Fruit fly (Drosophila melanogaster) whole organism, embryonic: Measurements from ENCODE around the gene Gfat2.

Experiments
- CG10209 ChIP-seq: fragments of 200-800 bp; sonication (Bioruptor generic); optimal IDR thresholded peaks from 3 replicates; lab custom pipeline; 2017; ENCODE audit warnings: missing biosample characterization, mild to moderate bottlenecking, missing genetic modification characterization, missing genetic modification reagents
- CG10431 ChIP-seq: fragments of 200-800 bp; sonication (Bioruptor generic); optimal IDR thresholded peaks from 3 replicates; lab custom pipeline; 2018; ENCODE audit warnings: missing biosample characterization, mild to moderate bottlenecking, missing genetic modification characterization
- CG11398 ChIP-seq: fragments of 200-800 bp; sonication (Bioruptor generic); optimal IDR thresholded peaks from 2 replicates; lab custom pipeline; 2016; ENCODE audit warnings: missing biosample characterization, missing genetic modification characterization
- CG11456 ChIP-seq: fragments of 200-800 bp; sonication (Bioruptor generic); IDR thresholded peaks from 3 replicates; pipeline ENCODE4 v1.3.6; 2022; ENCODE audit warnings: missing biosample characterization, missing genetic modification characterization
- CG12155 ChIP-seq: fragments of 200-800 bp; sonication (Bioruptor generic); optimal IDR thresholded peaks from 3 replicates; lab custom pipeline; 2016; ENCODE audit warnings: missing biosample characterization, missing genetic modification characterization
- CG12219 ChIP-seq: fragments of 200-800 bp; sonication (Bioruptor generic); optimal IDR thresholded peaks from 3 replicates; lab custom pipeline; 2018; ENCODE audit warnings: missing biosample characterization, mild to moderate bottlenecking, missing genetic modification characterization
- CG1529 ChIP-seq: fragments of 200-800 bp; sonication (Bioruptor generic); optimal IDR thresholded peaks from 3 replicates; lab custom pipeline; 2018; ENCODE audit warnings: missing biosample characterization, missing genetic modification characterization
- CG18599 ChIP-seq: fragments of 200-800 bp; sonication (Bioruptor generic); optimal IDR thresholded peaks from 3 replicates; lab custom pipeline; 2017; ENCODE audit warnings: missing biosample characterization, missing genetic modification characterization, mild to moderate bottlenecking, moderate library complexity, missing genetic modification reagents
- CG30020 ChIP-seq: fragments of 200-800 bp; optimal IDR thresholded peaks from 2 replicates; lab custom pipeline; 2019; ENCODE audit warnings: missing biosample characterization, mild to moderate bottlenecking, missing genetic modification characterization, moderate library complexity
- CG43689 ChIP-seq: fragments of 200-800 bp; sonication (Bioruptor generic); IDR thresholded peaks from 2 replicates; pipeline ENCODE4 v1.3.6; 2022; ENCODE audit warnings: missing biosample characterization, missing genetic modification characterization
- CG8290 ChIP-seq, 3 experiments: fragments of 200-800 bp; sonication (Bioruptor generic); optimal IDR thresholded peaks; 2 replicates each; lab custom pipeline; 2016 to 2019; ENCODE audit warnings: missing biosample characterization in 3 of 3, missing genetic modification characterization in 3 of 3, mild to moderate bottlenecking in 2 of 3, moderate library complexity in 1 of 3
- CG8765 ChIP-seq: fragments of 200-800 bp; sonication (Bioruptor generic); IDR thresholded peaks from 2 replicates; pipeline ENCODE4 v1.3.6; 2022; ENCODE audit warnings: missing biosample characterization, missing genetic modification characterization
- Camta ChIP-seq: fragments of 200-800 bp; sonication (Bioruptor generic); optimal IDR thresholded peaks from 2 replicates; lab custom pipeline; 2016; ENCODE audit warnings: missing biosample characterization, missing genetic modification characterization
- CrebB ChIP-seq: fragments of 200-800 bp; sonication (Bioruptor generic); optimal IDR thresholded peaks from 3 replicates; lab custom pipeline; 2018; ENCODE audit warnings: missing biosample characterization, mild to moderate bottlenecking, missing genetic modification characterization
- D19A ChIP-seq: fragments of 200-800 bp; optimal IDR thresholded peaks from 3 replicates; lab custom pipeline; 2019; ENCODE audit warnings: missing biosample characterization, mild to moderate bottlenecking, missing genetic modification characterization, moderate library complexity
- Dfd ChIP-seq, 2 experiments: fragments of >200 bp; optimal IDR thresholded peaks; 2 replicates each; lab custom pipeline; 2017; ENCODE audit warnings: missing biosample characterization in 2 of 2, missing genetic modification characterization in 2 of 2
- Doc3 ChIP-seq: fragments of 200-800 bp; sonication (Bioruptor generic); IDR thresholded peaks from 3 replicates; pipeline ENCODE4 v1.3.6; 2022; ENCODE audit warnings: missing biosample characterization, missing genetic modification characterization; ENCODE audit not compliant: partially characterized antibody
- ERR ChIP-seq: fragments of 200-800 bp; sonication (Bioruptor generic); optimal IDR thresholded peaks from 2 replicates; lab custom pipeline; 2016; ENCODE audit warnings: missing biosample characterization, missing genetic modification characterization
- Eip74EF ChIP-seq, 2 experiments: fragments of 200-800 bp in 1 of 2; fragments of >200 bp in 1 of 2; sonication (Bioruptor generic) in 1 of 2; optimal IDR thresholded peaks; 2 replicates each; lab custom pipeline; 2017 to 2019; ENCODE audit warnings: missing biosample characterization in 2 of 2, missing genetic modification characterization in 2 of 2, mild to moderate bottlenecking in 1 of 2, moderate library complexity in 1 of 2
- HmgZ ChIP-seq: fragments of 200-800 bp; sonication (Bioruptor generic); optimal IDR thresholded peaks from 2 replicates; lab custom pipeline; 2018; ENCODE audit warnings: missing biosample characterization, mild to moderate bottlenecking, missing genetic modification characterization
- Jarid2 ChIP-seq: fragments of 200-800 bp; sonication (Bioruptor generic); optimal IDR thresholded peaks from 3 replicates; lab custom pipeline; 2017; ENCODE audit warnings: mild to moderate bottlenecking, missing biosample characterization, missing genetic modification reagents, missing genetic modification characterization
- Mad ChIP-seq: fragments of 200-800 bp; sonication (Bioruptor generic); optimal IDR thresholded peaks from 2 replicates; lab custom pipeline; 2016; ENCODE audit warnings: missing biosample characterization, missing genetic modification characterization
- NC2α ChIP-seq: fragments of 200-800 bp; sonication (Bioruptor generic); optimal IDR thresholded peaks from 2 replicates; lab custom pipeline; 2016; ENCODE audit warnings: missing biosample characterization, missing genetic modification characterization
- PHDP ChIP-seq: fragments of 200-800 bp; sonication (Bioruptor generic); optimal IDR thresholded peaks from 3 replicates; lab custom pipeline; 2018; ENCODE audit warnings: missing biosample characterization, mild to moderate bottlenecking, missing genetic modification characterization, moderate library complexity
- Sox100B ChIP-seq: fragments of 200-800 bp; sonication (Bioruptor generic); optimal IDR thresholded peaks from 3 replicates; lab custom pipeline; 2018; ENCODE audit warnings: missing biosample characterization, mild to moderate bottlenecking, missing genetic modification characterization
- Trl ChIP-seq, 3 experiments: fragments of >200 bp in 2 of 3; fragments of 200-800 bp in 1 of 3; sonication (Bioruptor generic) in 1 of 3; optimal IDR thresholded peaks; 2 replicates in 1 of 3; 3 replicates in 2 of 3; lab custom pipeline; 2016 to 2017; ENCODE audit warnings: missing biosample characterization in 1 of 3, missing genetic modification characterization in 1 of 3
- abd-A ChIP-seq: fragments of 200-800 bp; sonication (Bioruptor generic); optimal IDR thresholded peaks from 3 replicates; lab custom pipeline; 2019; ENCODE audit warnings: missing biosample characterization, mild to moderate bottlenecking, missing genetic modification characterization, moderate library complexity
- bigmax ChIP-seq: fragments of 200-800 bp; sonication (Bioruptor generic); optimal IDR thresholded peaks from 2 replicates; lab custom pipeline; 2018; ENCODE audit warnings: missing biosample characterization, mild to moderate bottlenecking, missing genetic modification characterization
- caup ChIP-seq: fragments of 200-800 bp; sonication (Bioruptor generic); optimal IDR thresholded peaks from 3 replicates; lab custom pipeline; 2017; ENCODE audit warnings: missing biosample characterization, mild to moderate bottlenecking, missing genetic modification characterization, moderate library complexity; ENCODE audit not compliant: severe bottlenecking
- chn ChIP-seq: fragments of 200-800 bp; sonication (Bioruptor generic); optimal IDR thresholded peaks from 2 replicates; lab custom pipeline; 2016; ENCODE audit warnings: missing biosample characterization, missing genetic modification characterization
- exex ChIP-seq: fragments of 200-800 bp; sonication (Bioruptor generic); optimal IDR thresholded peaks from 4 replicates; lab custom pipeline; 2018; ENCODE audit warnings: missing biosample characterization, mild to moderate bottlenecking, missing genetic modification characterization, moderate library complexity
- eyg ChIP-seq: fragments of 200-800 bp; sonication (Bioruptor generic); optimal IDR thresholded peaks from 3 replicates; lab custom pipeline; 2016; ENCODE audit warnings: missing biosample characterization, missing genetic modification characterization
- gcm ChIP-seq: fragments of 200-800 bp; sonication (Bioruptor generic); optimal IDR thresholded peaks from 2 replicates; lab custom pipeline; 2019; ENCODE audit warnings: missing biosample characterization, mild to moderate bottlenecking, missing genetic modification characterization, moderate library complexity
- grau ChIP-seq: fragments of 200-800 bp; optimal IDR thresholded peaks from 3 replicates; lab custom pipeline; 2019; ENCODE audit warnings: missing biosample characterization, mild to moderate bottlenecking, missing genetic modification characterization, moderate library complexity
- gsb-n ChIP-seq: fragments of 200-800 bp; sonication (Bioruptor generic); optimal IDR thresholded peaks from 3 replicates; lab custom pipeline; 2018; ENCODE audit warnings: missing biosample characterization, mild to moderate bottlenecking, missing genetic modification characterization
- lbe ChIP-seq: fragments of 200-800 bp; sonication (Bioruptor generic); optimal IDR thresholded peaks from 2 replicates; lab custom pipeline; 2016; ENCODE audit warnings: missing biosample characterization, mild to moderate bottlenecking, missing genetic modification characterization
- mld ChIP-seq: fragments of 200-800 bp; sonication (Bioruptor generic); IDR thresholded peaks from 3 replicates; pipeline ENCODE4 v1.3.6; 2022; ENCODE audit warnings: missing biosample characterization, missing genetic modification characterization; ENCODE audit not compliant: partially characterized antibody
- pan ChIP-seq, 4 experiments: fragments of >200 bp in 3 of 4; fragments of 200-800 bp in 1 of 4; sonication (Bioruptor generic) in 1 of 4; optimal IDR thresholded peaks in 3 of 4; IDR thresholded peaks in 1 of 4; 2 replicates each; pipeline versions ENCODE4 v1.3.6 to Lab custom; 2017 to 2022; ENCODE audit warnings: missing biosample characterization in 2 of 4, missing genetic modification characterization in 2 of 4, mixed read lengths in 1 of 4
- prd ChIP-seq, 3 experiments: fragments of >200 bp in 2 of 3; fragments of 200-800 bp in 1 of 3; sonication (Bioruptor generic) in 1 of 3; optimal IDR thresholded peaks in 2 of 3; IDR thresholded peaks in 1 of 3; 2 replicates in 2 of 3; 3 replicates in 1 of 3; pipeline versions ENCODE4 v1.3.6 to Lab custom; 2017 to 2022; ENCODE audit warnings: missing biosample characterization in 1 of 3, missing genetic modification characterization in 1 of 3
- psq ChIP-seq: fragments of 200-800 bp; sonication (Bioruptor generic); optimal IDR thresholded peaks from 2 replicates; lab custom pipeline; 2017; ENCODE audit warnings: missing biosample characterization, missing genetic modification characterization
- run ChIP-seq: fragments of 200-800 bp; sonication (Bioruptor generic); optimal IDR thresholded peaks from 3 replicates; lab custom pipeline; 2018; ENCODE audit warnings: missing biosample characterization, mild to moderate bottlenecking, missing genetic modification characterization
- salm ChIP-seq: fragments of 200-800 bp; sonication (Bioruptor generic); optimal IDR thresholded peaks from 2 replicates; lab custom pipeline; 2018; ENCODE audit warnings: missing biosample characterization, mild to moderate bottlenecking, missing genetic modification characterization
- sens ChIP-seq: fragments of 200-800 bp; sonication (Bioruptor generic); peaks from one replicate; lab custom pipeline; 2016; ENCODE audit warnings: missing biosample characterization, missing genetic modification characterization
- seq ChIP-seq: fragments of 200-800 bp; sonication (Bioruptor generic); IDR thresholded peaks from 2 replicates; pipeline ENCODE4 v1.3.6; 2022; ENCODE audit warnings: missing biosample characterization, missing genetic modification characterization
- slp2 ChIP-seq: fragments of 200-800 bp; sonication (Bioruptor generic); optimal IDR thresholded peaks from 2 replicates; lab custom pipeline; 2016; ENCODE audit warnings: missing biosample characterization, missing genetic modification characterization
- sqz ChIP-seq: fragments of 200-800 bp; sonication (Bioruptor generic); optimal IDR thresholded peaks from 3 replicates; lab custom pipeline; 2018; ENCODE audit warnings: missing biosample characterization, mild to moderate bottlenecking, missing genetic modification characterization
- sr ChIP-seq: fragments of 200-800 bp; sonication (Bioruptor generic); IDR thresholded peaks from 3 replicates; pipeline ENCODE4 v1.3.6; 2022; ENCODE audit warnings: missing biosample characterization, missing genetic modification characterization
- stc ChIP-seq: fragments of 200-800 bp; sonication (Bioruptor generic); IDR thresholded peaks from 2 replicates; pipeline ENCODE4 v1.3.6; 2022; ENCODE audit warnings: missing biosample characterization, missing genetic modification characterization
- unc-4 ChIP-seq: fragments of 200-800 bp; sonication (Bioruptor generic); IDR thresholded peaks from 2 replicates; pipeline ENCODE4 v1.3.6; 2022; ENCODE audit warnings: missing biosample characterization, missing genetic modification characterization; ENCODE audit not compliant: partially characterized antibody

The Gfat2 gene

DNA sequence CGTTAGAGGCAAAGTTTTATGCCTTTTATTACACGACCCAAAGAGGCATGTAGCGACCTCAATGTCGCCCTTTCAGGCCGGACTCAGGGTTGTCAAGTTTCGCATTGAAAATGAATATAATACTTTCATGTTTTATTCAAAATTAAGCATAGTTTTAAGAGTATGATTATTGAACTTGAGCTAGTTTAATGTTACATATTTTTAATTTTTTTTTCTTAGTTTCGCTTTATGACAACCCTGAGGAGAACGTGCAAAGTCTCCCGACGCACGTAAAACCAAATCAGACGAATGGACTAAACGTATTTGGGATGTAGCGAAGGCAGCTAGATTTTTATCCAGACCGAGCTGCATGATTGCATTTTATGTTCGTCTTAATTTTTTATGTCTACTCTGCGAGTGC lies 33.6 kb downstream of the Gfat2 start (continued):
- TF ChIP-seq Doc3: no peak
- no peak for TF ChIP-seq eyg (GFP tag; lab: Kevin White, UChicago)
- no peak for TF ChIP-seq Trl (optimal IDR thresholded peaks at IDR 0.05; lab: Kevin White, UChicago)
- no peak for TF ChIP-seq Trl (GFP tag; optimal IDR thresholded peaks at IDR 0.05; lab: Kevin White, UChicago)
- no peak for TF ChIP-seq run (tag; lab: Kevin White, UChicago)
- no peak for TF ChIP-seq pan (optimal IDR thresholded peaks at IDR 0.05; lab: Kevin White, UChicago)
- TF ChIP-seq pan (GFP tag; optimal IDR thresholded peaks at IDR 0.05 in 1 of 2, IDR thresholded peaks at IDR 0.05 in 1 of 2): no peak
- TF ChIP-seq Mad (GFP tag; lab: Kevin White, UChicago): no peak
- TF ChIP-seq grau: no peak
- no peak for TF ChIP-seq CG43689 (GFP tag; lab: Robert Waterston, UW)
- no peak for TF ChIP-seq abd-A (tag; lab: Kevin White, UChicago)
- no peak for TF ChIP-seq gcm
- no peak for TF ChIP-seq CG1529
- TF ChIP-seq CG11456 (GFP tag; lab: Robert Waterston, UW): no peak
- TF ChIP-seq CG18599 (GFP tag; lab: Kevin White, UChicago): peak; percentile 44
- TF ChIP-seq PHDP (tag; lab: Kevin White, UChicago): peak; percentile 14
- no peak for TF ChIP-seq Sox100B (GFP tag; lab: Kevin White, UChicago)
- TF ChIP-seq Camta (GFP tag; lab: Kevin White, UChicago): no peak
- TF ChIP-seq Eip74EF (GFP tag; optimal IDR thresholded peaks at IDR 0.05; lab: Kevin White, UChicago): no peak
- TF ChIP-seq gsb-n (tag; lab: Kevin White, UChicago): no peak
- no peak for TF ChIP-seq prd (optimal IDR thresholded peaks at IDR 0.05; lab: Kevin White, UChicago)
- peak; percentile 32; the same call in 2 of the 3 replicates for TF ChIP-seq prd (GFP tag; IDR thresholded peaks at IDR 0.05; lab: Robert Waterston, UW)
- no peak for TF ChIP-seq unc-4 (GFP tag; lab: Robert Waterston, UW)
- no peak for TF ChIP-seq sr
- no peak for TF ChIP-seq D19A (tag; lab: Kevin White, UChicago)
- no peak for TF ChIP-seq CG12155
- no peak for TF ChIP-seq ERR (GFP tag; lab: Kevin White, UChicago)
- TF ChIP-seq psq (GFP tag; lab: Kevin White, UChicago): no peak
- TF ChIP-seq CG30020 (tag; lab: Kevin White, UChicago): no peak
- no peak for TF ChIP-seq CG8765 (GFP tag; lab: Robert Waterston, UW)
- no peak for TF ChIP-seq Jarid2 (GFP tag; lab: Kevin White, UChicago)
- no peak for TF ChIP-seq sqz (GFP tag; lab: Kevin White, UChicago)
- TF ChIP-seq caup (GFP tag; lab: Kevin White, UChicago): no peak
- TF ChIP-seq CG11398 (GFP tag; lab: Kevin White, UChicago): no peak
- no peak for TF ChIP-seq stc (GFP tag; lab: Robert Waterston, UW)
- TF ChIP-seq salm (tag; lab: Kevin White, UChicago): no peak
- TF ChIP-seq NC2α: no peak
- TF ChIP-seq Dfd (GFP tag; optimal IDR thresholded peaks at IDR 0.05; lab: Kevin White, UChicago): no peak
- no peak for TF ChIP-seq lbe (GFP tag; lab: Kevin White, UChicago)
- TF ChIP-seq CG8290 (GFP tag; optimal IDR thresholded peaks at IDR 0.05; lab: Kevin White, UChicago): no peak
- no peak for TF ChIP-seq CG8290 (tag; optimal IDR thresholded peaks at IDR 0.05; lab: Kevin White, UChicago)
- TF ChIP-seq seq (GFP tag; lab: Robert Waterston, UW): no peak
- no peak for TF ChIP-seq CG10209 (GFP tag; lab: Kevin White, UChicago)
- TF ChIP-seq CG10431 (GFP tag; lab: Kevin White, UChicago): no peak
- TF ChIP-seq HmgZ (tag; lab: Kevin White, UChicago): no peak
- TF ChIP-seq CrebB: no peak
- TF ChIP-seq bigmax (GFP tag; lab: Kevin White, UChicago): no peak
- TF ChIP-seq exex: no peak
- TF ChIP-seq chn (GFP tag; lab: Kevin White, UChicago): no peak
- TF ChIP-seq slp2 (GFP tag; lab: Kevin White, UChicago): no peak
- TF ChIP-seq mld: no peak
- TF ChIP-seq sens: peak; percentile 77
- no peak for TF ChIP-seq CG12219 (GFP tag; lab: Kevin White, UChicago)
